Worm (Caenorhabditis elegans) whole organism, L4 larva: ENCODE data around the gene srh-169.

ENCODE experiments used
- D1046.2 ChIP-seq: fragments of 200-800 bp; sonication (Bioruptor generic); IDR thresholded peaks from 2 replicates; pipeline ENCODE4 v1.3.6; 2022; ENCODE audit warnings: missing genetic modification characterization, missing compliant biosample characterization
- F37D6.2 ChIP-seq: sonication (generic microtip); optimal IDR thresholded peaks from 2 replicates; lab custom pipeline; 2016; ENCODE audit warnings: mild to moderate bottlenecking, missing genetic modification characterization, missing compliant biosample characterization
- R02D3.7 ChIP-seq: fragments of 150-350 bp; sonication (generic microtip); optimal IDR thresholded peaks from 3 replicates; lab custom pipeline; 2014; ENCODE audit warnings: missing biosample characterization, missing genetic modification characterization
- T20F7.1 ChIP-seq: fragments of 200-800 bp; sonication (Bioruptor generic); optimal IDR thresholded peaks from 2 replicates; lab custom pipeline; 2018; ENCODE audit warnings: mild to moderate bottlenecking, missing genetic modification characterization, missing compliant biosample characterization
- T26A8.4 ChIP-seq: fragments of 200-800 bp; sonication (Bioruptor generic); IDR thresholded peaks from 2 replicates; pipeline ENCODE4 v1.3.6; 2022; ENCODE audit warnings: missing genetic modification characterization, missing compliant biosample characterization
- Y48G9A.11 ChIP-seq: fragments of 200-800 bp; sonication (Bioruptor generic); IDR thresholded peaks from 2 replicates; pipeline ENCODE4 v1.3.6; 2022; ENCODE audit warnings: missing genetic modification reagents, missing genetic modification characterization, missing compliant biosample characterization
- ZK546.5 ChIP-seq, 2 experiments: sonication (generic microtip); optimal IDR thresholded peaks; 2 replicates each; lab custom pipeline; 2017; ENCODE audit warnings: missing biosample characterization in 2 of 2, missing genetic modification characterization in 2 of 2
- aha-1 ChIP-seq: fragments of 150-350 bp; peaks from one replicate; lab custom pipeline; 2014; ENCODE audit warnings: missing biosample characterization, missing genetic modification characterization
- aly-2 ChIP-seq: sonication (generic microtip); optimal IDR thresholded peaks from 2 replicates; lab custom pipeline; 2018; ENCODE audit warnings: missing biosample characterization, missing genetic modification characterization
- ama-1 ChIP-seq: fragments of 150-350 bp; optimal IDR thresholded peaks from 2 replicates; lab custom pipeline; 2014; ENCODE audit warnings: inconsistent platforms, mixed read lengths
- arid-1 ChIP-seq: fragments of 200-800 bp; sonication (Bioruptor generic); conservative IDR thresholded peaks from 2 replicates; pipeline ENCODE4 v1.3.6; 2022; ENCODE audit warnings: missing genetic modification reagents, missing genetic modification characterization, missing compliant biosample characterization
- attf-4 ChIP-seq: sonication (generic microtip); optimal IDR thresholded peaks from 3 replicates; lab custom pipeline; 2017; ENCODE audit warnings: missing biosample characterization, missing genetic modification characterization
- ctbp-1 ChIP-seq: fragments of 200-800 bp; sonication (Bioruptor generic); IDR thresholded peaks from 2 replicates; pipeline ENCODE4 v1.3.6; 2022; ENCODE audit warnings: missing genetic modification reagents, missing genetic modification characterization, missing compliant biosample characterization
- daf-12 ChIP-seq: fragments of 150-350 bp; optimal IDR thresholded peaks from 2 replicates; lab custom pipeline; 2014; ENCODE audit warnings: missing biosample characterization, missing genetic modification reagents, missing genetic modification characterization
- daf-8 ChIP-seq: fragments of 200-800 bp; sonication (Bioruptor generic); IDR thresholded peaks from 2 replicates; pipeline ENCODE4 v1.3.6; 2022; ENCODE audit warnings: missing genetic modification characterization, missing compliant biosample characterization
- dmd-6 ChIP-seq: fragments of 200-800 bp; sonication (Bioruptor generic); IDR thresholded peaks from 2 replicates; pipeline ENCODE4 v1.3.6; 2022; ENCODE audit warnings: missing genetic modification reagents, missing genetic modification characterization, missing compliant biosample characterization
- dmd-8 ChIP-seq: fragments of 200-800 bp; sonication (Bioruptor generic); IDR thresholded peaks from 2 replicates; pipeline ENCODE4 v1.3.6; 2022; ENCODE audit warnings: missing genetic modification characterization, missing compliant biosample characterization
- dpl-1 ChIP-seq: fragments of 150-350 bp; optimal IDR thresholded peaks from 2 replicates; lab custom pipeline; 2014; ENCODE audit warnings: missing biosample characterization, missing genetic modification reagents, missing genetic modification characterization
- duxl-1 ChIP-seq: sonication (generic microtip); optimal IDR thresholded peaks from 2 replicates; lab custom pipeline; 2016; ENCODE audit warnings: mild to moderate bottlenecking, missing genetic modification characterization, moderate library complexity, missing compliant biosample characterization; ENCODE audit not compliant: poor library complexity
- dve-1 ChIP-seq: sonication (generic microtip); optimal IDR thresholded peaks from 2 replicates; lab custom pipeline; 2017; ENCODE audit warnings: antibody characterized with exemption, mild to moderate bottlenecking, missing genetic modification characterization, missing compliant biosample characterization; ENCODE audit not compliant: insufficient read depth
- fkh-10 ChIP-seq: fragments of 150-350 bp; optimal IDR thresholded peaks from 2 replicates; lab custom pipeline; 2014; ENCODE audit warnings: missing biosample characterization, missing genetic modification reagents, missing genetic modification characterization
- fos-1 ChIP-seq: fragments of 150-350 bp; optimal IDR thresholded peaks from 2 replicates; lab custom pipeline; 2014; ENCODE audit warnings: missing biosample characterization, missing genetic modification characterization
- lin-39 ChIP-seq: fragments of 150-350 bp; optimal IDR thresholded peaks from 2 replicates; lab custom pipeline; 2014; ENCODE audit warnings: missing biosample characterization, missing genetic modification reagents, missing genetic modification characterization
- lsy-2 ChIP-seq, 2 experiments: fragments of 150-350 bp in 1 of 2; sonication (generic microtip) in 1 of 2; optimal IDR thresholded peaks; 2 replicates each; lab custom pipeline; 2014 to 2017; ENCODE audit warnings: missing biosample characterization in 2 of 2, missing genetic modification characterization in 2 of 2
- madf-9 ChIP-seq: fragments of 200-800 bp; sonication (Bioruptor generic); conservative IDR thresholded peaks from 2 replicates; pipeline ENCODE4 v1.3.6; 2022; ENCODE audit warnings: missing genetic modification reagents, missing genetic modification characterization, missing compliant biosample characterization
- mxl-2 ChIP-seq: fragments of 200-800 bp; sonication (Bioruptor generic); conservative IDR thresholded peaks from 2 replicates; pipeline ENCODE4 v1.3.6; 2022; ENCODE audit warnings: missing genetic modification reagents, missing genetic modification characterization, missing compliant biosample characterization
- mxl-3 ChIP-seq: fragments of 200-800 bp; sonication (Bioruptor generic); optimal IDR thresholded peaks from 2 replicates; lab custom pipeline; 2018; ENCODE audit warnings: mild to moderate bottlenecking, missing genetic modification characterization, missing compliant biosample characterization
- nhr-10 ChIP-seq: fragments of 150-350 bp; optimal IDR thresholded peaks from 2 replicates; lab custom pipeline; 2014; ENCODE audit warnings: missing biosample characterization, missing genetic modification characterization
- nhr-11 ChIP-seq: fragments of 150-350 bp; optimal IDR thresholded peaks from 2 replicates; lab custom pipeline; 2014; ENCODE audit warnings: missing biosample characterization, missing genetic modification characterization
- nhr-25 ChIP-seq: sonication (generic microtip); optimal IDR thresholded peaks from 2 replicates; lab custom pipeline; 2017; ENCODE audit warnings: missing genetic modification characterization, mild to moderate bottlenecking, missing compliant biosample characterization, antibody characterized with exemption, moderate library complexity, borderline replicate concordance; ENCODE audit not compliant: insufficient read depth
- nhr-28 ChIP-seq: fragments of 150-350 bp; optimal IDR thresholded peaks from 2 replicates; lab custom pipeline; 2014; ENCODE audit warnings: missing biosample characterization, missing genetic modification characterization
- nhr-48 ChIP-seq: sonication (generic microtip); optimal IDR thresholded peaks from 2 replicates; lab custom pipeline; 2016; ENCODE audit warnings: mild to moderate bottlenecking, missing genetic modification characterization, missing compliant biosample characterization
- nhr-76 ChIP-seq: fragments of 150-350 bp; optimal IDR thresholded peaks from 2 replicates; lab custom pipeline; 2014; ENCODE audit warnings: missing biosample characterization, missing genetic modification characterization
- nhr-77 ChIP-seq: fragments of 150-350 bp; optimal IDR thresholded peaks from 2 replicates; lab custom pipeline; 2014; ENCODE audit warnings: missing biosample characterization, missing genetic modification characterization
- pqm-1 ChIP-seq: sonication (generic microtip); optimal IDR thresholded peaks from 2 replicates; lab custom pipeline; 2017; ENCODE audit warnings: missing biosample characterization, missing genetic modification characterization
- rbr-2 ChIP-seq: sonication (generic microtip); optimal IDR thresholded peaks from 2 replicates; lab custom pipeline; 2016; ENCODE audit warnings: missing genotype, missing genetic modification characterization, missing compliant biosample characterization
- saeg-2 ChIP-seq: fragments of 200-800 bp; sonication (Bioruptor generic); IDR thresholded peaks from 2 replicates; pipeline ENCODE4 v1.3.6; 2022; ENCODE audit warnings: missing genetic modification reagents, missing genetic modification characterization, missing compliant biosample characterization
- set-16 ChIP-seq: fragments of 200-800 bp; sonication (Bioruptor generic); IDR thresholded peaks from 2 replicates; pipeline ENCODE4 v1.3.6; 2022; ENCODE audit warnings: missing genetic modification reagents, missing genetic modification characterization, missing compliant biosample characterization
- skn-1 ChIP-seq: fragments of 150-350 bp; optimal IDR thresholded peaks from 2 replicates; lab custom pipeline; 2014; ENCODE audit warnings: missing biosample characterization, missing genetic modification characterization
- spr-1 ChIP-seq: sonication (generic microtip); optimal IDR thresholded peaks from 2 replicates; lab custom pipeline; 2016; ENCODE audit warnings: mild to moderate bottlenecking, missing genetic modification characterization, missing compliant biosample characterization
- tra-1 ChIP-seq: fragments of 200-800 bp; sonication (Bioruptor generic); IDR thresholded peaks from 2 replicates; pipeline ENCODE4 v1.3.6; 2022; ENCODE audit warnings: missing genetic modification reagents, missing genetic modification characterization, missing compliant biosample characterization
- unc-39 ChIP-seq: sonication (generic microtip); optimal IDR thresholded peaks from 2 replicates; lab custom pipeline; 2017; ENCODE audit warnings: missing biosample characterization, missing genetic modification characterization
- unc-62 ChIP-seq, 3 experiments: fragments of 150-350 bp in 1 of 3; sonication (generic microtip); optimal IDR thresholded peaks in 2 of 3; peaks in 1 of 3; 1 replicate in 1 of 3; 2 replicates in 2 of 3; lab custom pipeline; 2014 to 2017; ENCODE audit warnings: missing biosample characterization in 3 of 3, missing genetic modification characterization in 3 of 3, missing genetic modification reagents in 3 of 3, missing genotype in 1 of 3
- zfp-3 ChIP-seq: fragments of 200-800 bp; sonication (Bioruptor generic); conservative IDR thresholded peaks from 2 replicates; pipeline ENCODE4 v1.3.6; 2022; ENCODE audit warnings: missing genetic modification reagents, missing genetic modification characterization, missing compliant biosample characterization
- zip-2 ChIP-seq: fragments of 150-350 bp; optimal IDR thresholded peaks from 2 replicates; lab custom pipeline; 2014; ENCODE audit warnings: missing biosample characterization, missing genetic modification characterization
- ztf-11 ChIP-seq: fragments of 150-350 bp; optimal IDR thresholded peaks from 2 replicates; lab custom pipeline; 2014; ENCODE audit warnings: missing biosample characterization, missing genetic modification characterization
- ztf-7 ChIP-seq: fragments of 150-350 bp; optimal IDR thresholded peaks from 2 replicates; lab custom pipeline; 2014; ENCODE audit warnings: missing biosample characterization, missing genetic modification characterization

srh-169 gene

DNA sequence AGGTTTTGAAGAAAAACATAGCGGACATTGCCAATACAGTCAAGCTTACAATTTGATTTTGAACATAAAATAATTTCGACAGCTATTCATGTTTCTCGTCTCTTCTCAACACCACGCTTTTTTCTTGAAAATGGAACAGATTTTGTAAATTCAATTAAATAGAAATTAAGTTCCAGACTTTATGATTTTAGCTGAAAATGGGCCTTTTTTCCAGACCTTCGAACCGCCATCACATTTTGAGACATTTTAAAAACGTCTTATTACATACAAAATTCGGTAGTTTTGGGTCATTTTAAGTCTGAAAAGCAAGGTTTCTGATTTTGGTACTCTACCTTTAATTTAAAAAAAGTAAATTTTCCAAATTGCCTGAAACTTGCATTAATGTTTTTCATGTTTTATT lies 9.5 kb upstream of the srh-169 start, which contains the start of gene C49G7.12:
TSS of gene C49G7.12 (plus strand) at position 301 of the 400 bp plus-strand sequence.
- TF ChIP-seq ctbp-1 (GFP tag; lab: Robert Waterston, UW) (no peak), spr-1 (tag; lab: Kevin White, UChicago) (no peak), daf-12 (tag; lab: Kevin White, UChicago) (no peak), madf-9 (GFP tag; lab: Robert Waterston, UW) (no peak), nhr-25 (tag; lab: Kevin White, UChicago) (no peak), unc-39 (tag; lab: Kevin White, UChicago) (no peak), unc-62 (GFP tag; optimal IDR thresholded peaks at IDR 0.05 in 1 of 2; lab: Kevin White, UChicago) (no peak), unc-62 (tag; optimal IDR thresholded peaks at IDR 0.05; lab: Kevin White, UChicago) (no peak), lin-39 (tag; lab: Kevin White, UChicago) (no peak), rbr-2 (no peak), nhr-48 (tag; lab: Kevin White, UChicago) (no peak), D1046.2 (GFP tag; lab: Robert Waterston, UW) (no peak)
- TF ChIP-seq, all 104 proteins: peak for 0

DNA sequence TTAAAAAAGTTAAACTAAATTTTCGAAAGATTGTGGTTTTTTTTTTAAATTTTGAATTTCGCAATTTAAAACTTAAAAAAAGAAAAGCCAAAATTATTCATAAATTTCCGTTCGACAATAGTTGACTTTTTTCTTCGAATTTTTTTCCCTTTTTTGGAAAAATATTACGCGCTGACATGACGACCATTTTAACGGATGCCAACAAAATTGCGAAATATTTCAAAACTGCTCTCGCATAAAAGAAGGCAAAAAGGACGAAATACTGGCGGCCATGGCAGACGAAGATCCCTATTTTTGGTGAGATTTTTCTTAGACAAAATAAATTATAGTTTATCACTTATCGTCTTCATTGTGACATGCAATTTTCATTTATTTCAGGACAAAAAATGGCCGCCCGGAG lies 9.1 kb upstream of the srh-169 start:
- TF ChIP-seq zip-2 (tag; lab: Kevin White, UChicago) (peak; percentile 63), mxl-3 (no peak)

DNA sequence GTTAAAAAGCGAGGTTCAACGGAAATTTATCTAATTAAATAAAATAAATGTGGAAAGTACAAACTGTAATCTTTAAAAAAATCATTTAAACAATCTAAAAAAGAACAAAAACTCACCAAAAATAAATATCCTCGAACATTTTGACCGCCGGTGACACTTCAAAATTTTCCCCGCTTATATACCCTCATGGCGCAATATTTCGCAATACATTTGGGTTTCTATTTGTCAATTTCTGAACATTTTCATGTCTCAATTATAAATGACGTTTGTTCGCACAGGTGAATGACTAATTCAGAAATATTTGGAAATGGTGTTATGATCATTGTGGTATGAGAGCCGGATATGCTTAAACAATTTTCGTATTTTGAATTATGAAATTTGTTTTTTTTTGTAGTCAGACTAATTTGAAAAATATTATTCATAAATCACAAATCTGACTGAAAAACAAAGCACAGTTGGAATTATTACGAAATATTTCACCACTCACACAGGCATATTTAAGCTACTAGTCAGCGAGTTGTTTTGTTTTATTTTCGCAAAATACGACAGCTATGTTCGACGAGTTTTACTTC lies 5.7 kb upstream of the srh-169 start, which contains the start of the genes C49G7.10 and irg-2:
TSS of gene C49G7.10 (minus strand) at position 169 of the 572 bp plus-strand sequence.
TSS of gene irg-2 (plus strand) at position 329 of the 572 bp plus-strand sequence.
- peak; percentile 12 for TF ChIP-seq pqm-1 (tag; lab: Kevin White, UChicago)
- TF ChIP-seq nhr-77: no peak
- no peak for TF ChIP-seq saeg-2
- TF ChIP-seq nhr-76 (tag; lab: Kevin White, UChicago): no peak
- TF ChIP-seq T20F7.1 (GFP tag; lab: Kevin White, UChicago): peak; percentile 31
- no peak for TF ChIP-seq tra-1
- TF ChIP-seq nhr-28 (tag; lab: Kevin White, UChicago): peak; percentile 18
- TF ChIP-seq unc-62 (GFP tag; optimal IDR thresholded peaks at IDR 0.05 in 1 of 2; lab: Kevin White, UChicago): peak in 1 of 2 experiments; percentile 14
- TF ChIP-seq unc-62 (tag; optimal IDR thresholded peaks at IDR 0.05; lab: Kevin White, UChicago): no peak
- TF ChIP-seq nhr-11: peak; percentile 46
- TF ChIP-seq set-16 (GFP tag; lab: Robert Waterston, UW): no peak
- no peak for TF ChIP-seq spr-1 (tag; lab: Kevin White, UChicago)
- TF ChIP-seq daf-12 (tag; lab: Kevin White, UChicago): no peak
- TF ChIP-seq duxl-1: no peak
- peak; percentile 62 for TF ChIP-seq dmd-6 (GFP tag; lab: Robert Waterston, UW)
- no peak for TF ChIP-seq arid-1
- peak; percentile 98 for TF ChIP-seq ztf-7 (tag; lab: Kevin White, UChicago)
- no peak for TF ChIP-seq attf-4 (tag; lab: Kevin White, UChicago)
- TF ChIP-seq aha-1 (tag; lab: Kevin White, UChicago): no peak
- no peak for TF ChIP-seq ama-1 (lab: Kevin White, UChicago)
- TF ChIP-seq ZK546.5 (tag; optimal IDR thresholded peaks at IDR 0.05; lab: Kevin White, UChicago): no peak
- TF ChIP-seq zip-2 (tag; lab: Kevin White, UChicago): peak; percentile 100
- TF ChIP-seq dpl-1 (GFP tag; lab: Kevin White, UChicago): peak; percentile 7
- TF ChIP-seq dve-1 (tag; lab: Kevin White, UChicago): peak; percentile 59
- no peak for TF ChIP-seq Y48G9A.11 (GFP tag; lab: Robert Waterston, UW)
- TF ChIP-seq zfp-3 (GFP tag; lab: Robert Waterston, UW): no peak

DNA sequence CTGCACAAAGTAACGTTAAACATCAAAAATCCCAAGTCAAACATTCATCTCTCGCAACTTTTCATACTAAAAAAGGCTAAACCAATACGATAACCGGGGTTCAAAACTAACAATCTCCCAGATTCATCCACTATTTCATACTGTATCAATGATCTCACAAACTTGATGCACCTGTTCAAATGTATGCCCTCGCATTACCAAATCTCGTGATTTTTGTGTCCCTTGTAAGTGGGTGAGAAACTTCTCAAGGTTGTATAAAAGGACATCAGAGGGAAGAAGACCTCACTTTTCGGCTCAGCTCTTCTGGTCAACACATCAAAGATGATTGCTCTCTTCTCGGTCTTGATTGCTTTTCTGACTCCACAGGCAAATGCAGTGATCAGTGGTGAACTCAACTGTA lies 4.0 kb upstream of the srh-169 start, which contains the start of gene phat-3:
TSS of gene phat-3 (plus strand) at position 301 of the 400 bp plus-strand sequence.
- TF ChIP-seq skn-1 (tag; lab: Kevin White, UChicago) (no peak), F37D6.2 (tag; lab: Kevin White, UChicago) (no peak), aly-2 (tag; lab: Kevin White, UChicago) (no peak), R02D3.7 (no peak), fkh-10 (no peak), nhr-10 (tag; lab: Kevin White, UChicago) (no peak), lsy-2 (tag; optimal IDR thresholded peaks at IDR 0.05; lab: Kevin White, UChicago) (no peak), ztf-11 (tag; lab: Kevin White, UChicago) (no peak), daf-8 (no peak), mxl-2 (GFP tag; lab: Robert Waterston, UW) (no peak), dmd-8 (no peak), aha-1 (tag; lab: Kevin White, UChicago) (no peak), fos-1 (tag; lab: Kevin White, UChicago) (no peak), T26A8.4 (no peak)
